Worm (Caenorhabditis elegans): ENCODE measurements around the gene ZK1127.3.

- TF ChIP-seq dao-5 (tag; optimal IDR thresholded peaks at IDR 0.05) = no peak
- TF ChIP-seq W03F9.2 (tag; optimal IDR thresholded peaks at IDR 0.05) = peak; percentile 74
Measured at ce11 chrII:7050021-7050722, 4.9 kb upstream of the ZK1127.3 start, which contains the start of the genes tcer-1 and ZK1127.5.
